Fruit fly (Drosophila melanogaster): ENCODE measurements around the gene CG1421.

CG1421 gene

dm6 chr2L:21887582-21887981 is 15.2 kb upstream of the CG1421 start:
- no peak for TF ChIP-seq noc (tag; optimal IDR thresholded peaks at IDR 0.05)

DNA sequence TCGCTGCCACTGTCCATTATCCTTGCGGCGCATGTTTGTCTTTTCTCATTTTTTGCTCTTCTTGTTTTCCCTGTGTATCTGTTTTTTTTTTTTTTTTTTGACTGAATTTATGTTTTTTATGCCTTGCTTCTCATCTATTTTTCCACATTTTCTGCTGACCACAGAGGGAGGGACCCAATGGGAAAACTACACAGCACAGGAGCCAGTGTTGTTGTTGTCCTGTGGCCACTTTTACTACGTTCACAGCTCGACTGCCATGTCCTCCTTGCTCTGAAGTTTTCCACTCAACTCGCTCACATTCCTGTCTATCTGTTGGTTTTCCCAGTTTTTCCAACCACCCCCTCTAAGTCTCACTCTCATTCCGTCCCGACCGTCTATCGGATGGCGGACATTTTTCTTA is 12.6 kb upstream of the CG1421 start:
- TF ChIP-seq noc (tag; optimal IDR thresholded peaks at IDR 0.05), result no peak

dm6 chr2L:21896046-21896445 is 6.7 kb upstream of the CG1421 start:
- TF ChIP-seq noc (tag; optimal IDR thresholded peaks at IDR 0.05), result no peak

dm6 chr2L:21898189-21898588 is 4.6 kb upstream of the CG1421 start, which contains the start of gene CG11629:
Gene CG11629, minus strand, starts transcription at chr2L:21898289.
- no peak for TF ChIP-seq noc (tag; optimal IDR thresholded peaks at IDR 0.05)

DNA sequence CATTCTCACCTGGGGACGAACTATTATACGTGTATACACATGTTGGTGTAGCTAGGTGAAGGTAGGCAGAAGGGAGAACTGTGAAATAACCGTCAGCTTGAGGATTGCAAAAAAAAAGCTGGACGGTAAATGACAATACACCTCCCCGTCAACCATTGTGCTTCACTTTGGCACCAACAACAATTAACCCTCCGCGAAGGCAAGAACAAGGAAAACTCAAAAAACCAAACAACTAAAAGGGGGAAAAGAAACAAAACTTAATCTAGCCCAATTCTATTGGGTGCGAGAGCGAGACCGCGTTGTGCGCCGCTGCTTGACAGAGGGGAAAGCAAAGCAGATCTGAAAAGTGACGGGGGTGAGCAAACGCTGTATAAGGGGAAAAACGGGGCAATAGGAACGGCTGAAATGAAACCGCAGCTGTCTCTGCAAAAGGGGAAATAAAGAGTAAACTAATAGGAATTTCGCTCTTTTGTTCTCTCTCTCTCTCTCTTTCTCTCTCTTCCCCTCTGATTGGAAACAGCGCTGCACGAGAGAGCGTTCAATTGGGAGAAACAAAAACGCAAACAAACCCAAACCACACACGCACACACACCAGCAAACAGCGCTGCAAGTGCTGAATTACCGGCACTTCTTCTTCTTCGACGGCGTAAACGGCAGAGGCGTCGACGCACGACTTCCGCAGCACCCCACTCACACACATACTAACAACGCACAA is 3.6 kb upstream of the CG1421 start:
- TF ChIP-seq noc (tag; optimal IDR thresholded peaks at IDR 0.05), result no peak

dm6 chr2L:21904183-21904582 is 1.4 kb downstream of the CG1421 start:
- no peak for TF ChIP-seq noc (tag; optimal IDR thresholded peaks at IDR 0.05)

dm6 chr2L:21905139-21905538 is 2.3 kb downstream of the CG1421 start:
- no peak for TF ChIP-seq noc (tag; optimal IDR thresholded peaks at IDR 0.05)

dm6 chr2L:21905989-21906388 is 3.2 kb downstream of the CG1421 start, which contains the start of gene CG1428:
Gene CG1428, plus strand, starts transcription at chr2L:21906289.
- TF ChIP-seq noc (tag; optimal IDR thresholded peaks at IDR 0.05), result no peak

dm6 chr2L:21915258-21915657 is 12.5 kb downstream of the CG1421 start, which contains the start of gene CG31600:
Gene CG31600, minus strand, starts transcription at chr2L:21915358.
- no peak for TF ChIP-seq noc (tag; optimal IDR thresholded peaks at IDR 0.05)

dm6 chr2L:21916000-21916399 is 13.2 kb downstream of the CG1421 start, which contains the start of gene CG11634:
Gene CG11634, plus strand, starts transcription at chr2L:21916300.
- TF ChIP-seq noc (tag; optimal IDR thresholded peaks at IDR 0.05), result no peak

- no peak for TF ChIP-seq noc (tag; optimal IDR thresholded peaks at IDR 0.05)
Measured at dm6 chr2L:21923267-21923666, 20.5 kb downstream of the CG1421 start.

- TF ChIP-seq noc (tag; optimal IDR thresholded peaks at IDR 0.05), result no peak
Measured at dm6 chr2L:21933496-21933895, 30.7 kb downstream of the CG1421 start.

All from whole organism, larva.